Worm (Caenorhabditis elegans) whole organism, L4 larva: ENCODE data around the gene srw-15.
A peak's percentile ranks its signal among the peaks of the same experiment; 100 is the strongest.

Experiments used
- F26F4.8 ChIP-seq: fragments of 200-800 bp; sonication (Bioruptor generic); conservative IDR thresholded peaks from 2 replicates; pipeline ENCODE4 v1.3.6; 2022; ENCODE audit warnings: missing genetic modification characterization, missing compliant biosample characterization
- F44E2.7 ChIP-seq: fragments of 200-800 bp; sonication (Bioruptor generic); IDR thresholded peaks from 2 replicates; pipeline ENCODE4 v2.1.2; 2022; ENCODE audit warnings: missing genetic modification characterization, missing compliant biosample characterization
- F49E8.2 ChIP-seq: sonication (generic microtip); optimal IDR thresholded peaks from 2 replicates; lab custom pipeline; 2016; ENCODE audit warnings: missing compliant biosample characterization, mild to moderate bottlenecking, missing genetic modification characterization, borderline replicate concordance
- R02D3.7 ChIP-seq: fragments of 150-350 bp; sonication (generic microtip); optimal IDR thresholded peaks from 3 replicates; lab custom pipeline; 2014; ENCODE audit warnings: missing biosample characterization, missing genetic modification characterization
- T20F7.1 ChIP-seq: fragments of 200-800 bp; sonication (Bioruptor generic); optimal IDR thresholded peaks from 2 replicates; lab custom pipeline; 2018; ENCODE audit warnings: mild to moderate bottlenecking, missing genetic modification characterization, missing compliant biosample characterization
- Y75B8A.6 ChIP-seq: fragments of 200-800 bp; sonication (Bioruptor generic); IDR thresholded peaks from 2 replicates; pipeline ENCODE4 v1.3.6; 2022; ENCODE audit warnings: missing genetic modification reagents, missing genetic modification characterization, missing compliant biosample characterization
- aha-1 ChIP-seq: fragments of 150-350 bp; peaks from one replicate; lab custom pipeline; 2014; ENCODE audit warnings: missing biosample characterization, missing genetic modification characterization
- aly-2 ChIP-seq: sonication (generic microtip); optimal IDR thresholded peaks from 2 replicates; lab custom pipeline; 2018; ENCODE audit warnings: missing biosample characterization, missing genetic modification characterization
- ama-1 ChIP-seq: fragments of 150-350 bp; optimal IDR thresholded peaks from 2 replicates; lab custom pipeline; 2014; ENCODE audit warnings: inconsistent platforms, mixed read lengths
- attf-4 ChIP-seq: sonication (generic microtip); optimal IDR thresholded peaks from 3 replicates; lab custom pipeline; 2017; ENCODE audit warnings: missing biosample characterization, missing genetic modification characterization
- ceh-20 ChIP-seq: fragments of 200-800 bp; sonication (Bioruptor generic); IDR thresholded peaks from 2 replicates; pipeline ENCODE4 v1.3.6; 2022; ENCODE audit warnings: missing genetic modification reagents, missing genetic modification characterization, missing compliant biosample characterization
- ceh-32 ChIP-seq: sonication (generic microtip); optimal IDR thresholded peaks from 2 replicates; lab custom pipeline; 2016; ENCODE audit warnings: mild to moderate bottlenecking, missing genetic modification characterization, missing compliant biosample characterization; ENCODE audit not compliant: poor library complexity
- ctbp-1 ChIP-seq: fragments of 200-800 bp; sonication (Bioruptor generic); IDR thresholded peaks from 2 replicates; pipeline ENCODE4 v1.3.6; 2022; ENCODE audit warnings: missing genetic modification reagents, missing genetic modification characterization, missing compliant biosample characterization
- daf-16 ChIP-seq, 3 experiments: sonication (generic microtip); optimal IDR thresholded peaks; 2 replicates each; lab custom pipeline; 2016 to 2017; ENCODE audit warnings: missing genetic modification characterization in 3 of 3, missing genetic modification reagents in 3 of 3, mild to moderate bottlenecking in 2 of 3, missing compliant biosample characterization in 2 of 3, missing biosample characterization in 1 of 3, moderate library complexity in 1 of 3
- daf-8 ChIP-seq: fragments of 200-800 bp; sonication (Bioruptor generic); IDR thresholded peaks from 2 replicates; pipeline ENCODE4 v1.3.6; 2022; ENCODE audit warnings: missing genetic modification characterization, missing compliant biosample characterization
- dpl-1 ChIP-seq: fragments of 150-350 bp; optimal IDR thresholded peaks from 2 replicates; lab custom pipeline; 2014; ENCODE audit warnings: missing biosample characterization, missing genetic modification reagents, missing genetic modification characterization
- egl-27 ChIP-seq: sonication (generic microtip); optimal IDR thresholded peaks from 3 replicates; lab custom pipeline; 2017; ENCODE audit warnings: missing biosample characterization, missing genetic modification reagents, missing genetic modification characterization
- fkh-10 ChIP-seq: fragments of 150-350 bp; optimal IDR thresholded peaks from 2 replicates; lab custom pipeline; 2014; ENCODE audit warnings: missing biosample characterization, missing genetic modification reagents, missing genetic modification characterization
- fos-1 ChIP-seq: fragments of 150-350 bp; optimal IDR thresholded peaks from 2 replicates; lab custom pipeline; 2014; ENCODE audit warnings: missing biosample characterization, missing genetic modification characterization
- lim-7 ChIP-seq: fragments of 200-800 bp; sonication (Bioruptor generic); IDR thresholded peaks from 2 replicates; pipeline ENCODE4 v1.3.6; 2022; ENCODE audit warnings: missing genetic modification characterization, missing compliant biosample characterization
- lin-13 ChIP-seq: fragments of 150-350 bp; optimal IDR thresholded peaks from 2 replicates; lab custom pipeline; 2014; ENCODE audit warnings: missing biosample characterization, missing genetic modification reagents, missing genetic modification characterization
- lir-3 ChIP-seq: sonication (generic microtip); optimal IDR thresholded peaks from 2 replicates; lab custom pipeline; 2016; ENCODE audit warnings: mild to moderate bottlenecking, missing genetic modification characterization, missing compliant biosample characterization
- lsy-2 ChIP-seq, 2 experiments: fragments of 150-350 bp in 1 of 2; sonication (generic microtip) in 1 of 2; optimal IDR thresholded peaks; 2 replicates each; lab custom pipeline; 2014 to 2017; ENCODE audit warnings: missing biosample characterization in 2 of 2, missing genetic modification characterization in 2 of 2
- mdl-1 ChIP-seq, 2 experiments: fragments of 150-350 bp in 1 of 2; sonication (generic microtip) in 1 of 2; optimal IDR thresholded peaks; 2 replicates each; lab custom pipeline; 2014 to 2017; ENCODE audit warnings: missing biosample characterization in 2 of 2, missing genetic modification characterization in 2 of 2
- mdt-29 ChIP-seq: fragments of 200-800 bp; sonication (Bioruptor generic); IDR thresholded peaks from 2 replicates; pipeline ENCODE4 v1.3.6; 2022; ENCODE audit warnings: missing genetic modification reagents, missing genetic modification characterization, missing compliant biosample characterization
- mep-1 ChIP-seq: fragments of 150-350 bp; sonication (generic microtip); optimal IDR thresholded peaks from 3 replicates; lab custom pipeline; 2014; ENCODE audit warnings: missing biosample characterization, missing genetic modification characterization
- nhr-102 ChIP-seq: sonication (generic microtip); optimal IDR thresholded peaks from 2 replicates; lab custom pipeline; 2016; ENCODE audit warnings: mild to moderate bottlenecking, missing genetic modification characterization, moderate library complexity, missing compliant biosample characterization
- nhr-11 ChIP-seq: fragments of 150-350 bp; optimal IDR thresholded peaks from 2 replicates; lab custom pipeline; 2014; ENCODE audit warnings: missing biosample characterization, missing genetic modification characterization
- nhr-237 ChIP-seq: sonication (generic microtip); optimal IDR thresholded peaks from 2 replicates; lab custom pipeline; 2017; ENCODE audit warnings: missing biosample characterization, missing genetic modification characterization
- nhr-28 ChIP-seq: fragments of 150-350 bp; optimal IDR thresholded peaks from 2 replicates; lab custom pipeline; 2014; ENCODE audit warnings: missing biosample characterization, missing genetic modification characterization
- nhr-41 ChIP-seq: fragments of 200-800 bp; sonication (Bioruptor generic); IDR thresholded peaks from 2 replicates; pipeline ENCODE4 v1.3.6; 2022; ENCODE audit warnings: missing genetic modification reagents, missing genetic modification characterization, missing compliant biosample characterization
- nhr-42 ChIP-seq: fragments of 200-800 bp; sonication (Bioruptor generic); IDR thresholded peaks from 2 replicates; pipeline ENCODE4 v1.3.6; 2022; ENCODE audit warnings: missing genetic modification characterization, missing compliant biosample characterization
- nhr-6 ChIP-seq: fragments of 150-350 bp; optimal IDR thresholded peaks from 2 replicates; lab custom pipeline; 2014; ENCODE audit warnings: missing biosample characterization, missing genetic modification characterization
- nhr-76 ChIP-seq: fragments of 150-350 bp; optimal IDR thresholded peaks from 2 replicates; lab custom pipeline; 2014; ENCODE audit warnings: missing biosample characterization, missing genetic modification characterization
- nhr-77 ChIP-seq: fragments of 150-350 bp; optimal IDR thresholded peaks from 2 replicates; lab custom pipeline; 2014; ENCODE audit warnings: missing biosample characterization, missing genetic modification characterization
- pha-4 ChIP-seq, 2 experiments: fragments of 150-350 bp in 1 of 2; fragments of 200-800 bp in 1 of 2; sonication (Bioruptor generic) in 1 of 2; IDR thresholded peaks in 1 of 2; optimal IDR thresholded peaks in 1 of 2; 2 replicates each; pipeline versions ENCODE4 v1.3.6 to Lab custom; 2014 to 2022; ENCODE audit warnings: missing genetic modification characterization in 2 of 2, missing genetic modification reagents in 2 of 2, missing biosample characterization in 1 of 2, missing compliant biosample characterization in 1 of 2
- php-3 ChIP-seq: fragments of 200-800 bp; sonication (Bioruptor generic); IDR thresholded peaks from 2 replicates; pipeline ENCODE4 v1.3.6; 2022; ENCODE audit warnings: missing genetic modification reagents, missing genetic modification characterization, missing compliant biosample characterization
- skn-1 ChIP-seq: fragments of 150-350 bp; optimal IDR thresholded peaks from 2 replicates; lab custom pipeline; 2014; ENCODE audit warnings: missing biosample characterization, missing genetic modification characterization
- snpc-1.2 ChIP-seq: fragments of 200-800 bp; sonication (Bioruptor generic); IDR thresholded peaks from 2 replicates; pipeline ENCODE4 v1.3.6; 2022; ENCODE audit warnings: missing genetic modification reagents, missing genetic modification characterization, missing compliant biosample characterization
- spr-1 ChIP-seq: sonication (generic microtip); optimal IDR thresholded peaks from 2 replicates; lab custom pipeline; 2016; ENCODE audit warnings: mild to moderate bottlenecking, missing genetic modification characterization, missing compliant biosample characterization
- tra-1 ChIP-seq: fragments of 200-800 bp; sonication (Bioruptor generic); IDR thresholded peaks from 2 replicates; pipeline ENCODE4 v1.3.6; 2022; ENCODE audit warnings: missing genetic modification reagents, missing genetic modification characterization, missing compliant biosample characterization
- unc-39 ChIP-seq: sonication (generic microtip); optimal IDR thresholded peaks from 2 replicates; lab custom pipeline; 2017; ENCODE audit warnings: missing biosample characterization, missing genetic modification characterization
- zfp-2 ChIP-seq: sonication (generic microtip); optimal IDR thresholded peaks from 2 replicates; lab custom pipeline; 2016; ENCODE audit warnings: mild to moderate bottlenecking, missing genetic modification characterization, missing compliant biosample characterization
- zfp-3 ChIP-seq: fragments of 200-800 bp; sonication (Bioruptor generic); conservative IDR thresholded peaks from 2 replicates; pipeline ENCODE4 v1.3.6; 2022; ENCODE audit warnings: missing genetic modification reagents, missing genetic modification characterization, missing compliant biosample characterization
- ztf-7 ChIP-seq: fragments of 150-350 bp; optimal IDR thresholded peaks from 2 replicates; lab custom pipeline; 2014; ENCODE audit warnings: missing biosample characterization, missing genetic modification characterization

Gene srw-15

ce11 chrV:15186259-15186927 lies 44.0 kb upstream of the srw-15 start, which contains the start of gene Y75B12B.3 (continued):
- TF ChIP-seq fkh-10 (GFP tag; lab: Kevin White, UChicago), result no peak
- TF ChIP-seq ama-1 (lab: Kevin White, UChicago), result peak; percentile 92
- TF ChIP-seq nhr-77 (tag; lab: Kevin White, UChicago), result no peak
- no peak for TF ChIP-seq ceh-20 (GFP tag; lab: Robert Waterston, UW)
- TF ChIP-seq nhr-76 (tag; lab: Kevin White, UChicago), result no peak
- no peak for TF ChIP-seq nhr-237 (tag; lab: Kevin White, UChicago)
- peak; percentile 70; the same call in 1 of the 2 replicates for TF ChIP-seq snpc-1.2
- no peak for TF ChIP-seq daf-16 (GFP tag; optimal IDR thresholded peaks at IDR 0.05; lab: Kevin White, UChicago)
- TF ChIP-seq daf-16 (tag; optimal IDR thresholded peaks at IDR 0.05; lab: Kevin White, UChicago), result no peak
- peak; percentile 62 for TF ChIP-seq F49E8.2 (tag; lab: Kevin White, UChicago)
- TF ChIP-seq lsy-2 (tag; optimal IDR thresholded peaks at IDR 0.05; lab: Kevin White, UChicago), result peak in 1 of 2 experiments; percentile 1
- TF ChIP-seq dpl-1 (GFP tag; lab: Kevin White, UChicago), result no peak
- 0 out of 2 replicates have a peak, but pooled peaks have one; percentile 42 for TF ChIP-seq mdt-29
- TF ChIP-seq R02D3.7 (tag; lab: Kevin White, UChicago), result no peak
- peak; percentile 11 for TF ChIP-seq mep-1 (tag; lab: Kevin White, UChicago)
- TF ChIP-seq nhr-11 (tag; lab: Kevin White, UChicago), result no peak

ce11 chrV:15187083-15188057 lies 43.0 kb upstream of the srw-15 start, which contains the start of the genes cyn-7 and bath-36:
Gene cyn-7, minus strand, starts transcription at chrV:15187378.
Gene bath-36, plus strand, starts transcription at chrV:15187888.
- TF ChIP-seq Y75B8A.6 (GFP tag; lab: Robert Waterston, UW) (no peak), spr-1 (tag; lab: Kevin White, UChicago) (peak; percentile 22), tra-1 (peak; percentile 51; the same call in 1 of the 2 replicates), nhr-28 (tag; lab: Kevin White, UChicago) (peak; percentile 97), F44E2.7 (no peak), ctbp-1 (GFP tag; lab: Robert Waterston, UW) (no peak), skn-1 (tag; lab: Kevin White, UChicago) (no peak), nhr-6 (tag; lab: Kevin White, UChicago) (peak; percentile 74), ceh-20 (GFP tag; lab: Robert Waterston, UW) (no peak), nhr-102 (tag; lab: Kevin White, UChicago) (peak; percentile 77), pha-4 (GFP tag; IDR thresholded peaks at IDR 0.05; lab: Robert Waterston, UW) (0 out of 2 replicates have a peak, but pooled peaks have one; percentile 37), pha-4 (tag; optimal IDR thresholded peaks at IDR 0.05; lab: Kevin White, UChicago) (peak; percentile 38), ceh-32 (tag; lab: Kevin White, UChicago) (no peak), lir-3 (tag; lab: Kevin White, UChicago) (no peak), aha-1 (tag; lab: Kevin White, UChicago) (peak; percentile 92), zfp-3 (GFP tag; lab: Robert Waterston, UW) (peak; percentile 62; the same call in 1 of the 2 replicates), lin-13 (GFP tag; lab: Kevin White, UChicago) (peak; percentile 62), daf-8 (GFP tag; lab: Robert Waterston, UW) (no peak), nhr-41 (GFP tag; lab: Robert Waterston, UW) (no peak), nhr-42 (0 out of 2 replicates have a peak, but pooled peaks have one; percentile 39), egl-27 (tag; lab: Kevin White, UChicago) (no peak), aly-2 (no peak), F26F4.8 (GFP tag; lab: Robert Waterston, UW) (no peak), ztf-7 (tag; lab: Kevin White, UChicago) (peak; percentile 48), T20F7.1 (GFP tag; lab: Kevin White, UChicago) (peak; percentile 68), attf-4 (no peak), php-3 (0 out of 2 replicates have a peak, but pooled peaks have one; percentile 34), mdl-1 (tag; optimal IDR thresholded peaks at IDR 0.05; lab: Kevin White, UChicago) (peak in 1 of 2 experiments; percentile 55), nhr-237 (tag; lab: Kevin White, UChicago) (no peak), unc-39 (tag; lab: Kevin White, UChicago) (no peak), fos-1 (tag; lab: Kevin White, UChicago) (no peak), zfp-2 (no peak), mep-1 (tag; lab: Kevin White, UChicago) (peak; percentile 77), daf-16 (GFP tag; optimal IDR thresholded peaks at IDR 0.05; lab: Kevin White, UChicago) (peak; percentile 94 to 97), daf-16 (tag; optimal IDR thresholded peaks at IDR 0.05; lab: Kevin White, UChicago) (peak; percentile 99), lim-7 (GFP tag; lab: Robert Waterston, UW) (no peak)
